Fruit fly (Drosophila melanogaster) whole organism, pupa: ENCODE data around the gene Ubi-p63E.

ENCODE experiments used
- CG14655 ChIP-seq: fragments of 200-800 bp; sonication (Bioruptor generic); optimal IDR thresholded peaks from 3 replicates; lab custom pipeline; 2017; ENCODE audit warnings: mild to moderate bottlenecking, missing biosample characterization, missing genetic modification reagents, missing genetic modification characterization
- CG9948 ChIP-seq: fragments of 200-800 bp; sonication (Bioruptor generic); optimal IDR thresholded peaks from 2 replicates; lab custom pipeline; 2018; ENCODE audit warnings: missing biosample characterization, mild to moderate bottlenecking, missing genetic modification characterization, moderate library complexity
- Snoo ChIP-seq: fragments of 200-800 bp; sonication (Bioruptor generic); optimal IDR thresholded peaks from 3 replicates; lab custom pipeline; 2017; ENCODE audit warnings: missing biosample characterization, mild to moderate bottlenecking, missing genetic modification characterization, inconsistent platforms

dm6 chr3L:3905111-3905510, 2.1 kb upstream of the Ubi-p63E start, which contains the start of gene ida:
- TF ChIP-seq Snoo (tag; lab: Kevin White, UChicago) (no peak), CG14655 (no peak), CG9948 (tag; lab: Kevin White, UChicago) (no peak)
